Worm (Caenorhabditis elegans): ENCODE results near the gene plpp-1.2.

plpp-1.2 gene

ce11 chrII:6491817-6492452, 6.7 kb downstream of the plpp-1.2 start, which contains the start of the genes T28D9.11 and T28D9.1 (continued):
- 0 out of 2 replicates have a peak, but pooled peaks have one; percentile 40 for TF ChIP-seq T26A8.4 (GFP tag; IDR thresholded peaks at IDR 0.05)
- TF ChIP-seq lsy-2 (tag; optimal IDR thresholded peaks at IDR 0.05): peak; percentile 70 to 77
- TF ChIP-seq nhr-111 (GFP tag; optimal IDR thresholded peaks at IDR 0.05): no peak
- peak; percentile 73 for TF ChIP-seq ctbp-1 (GFP tag; IDR thresholded peaks at IDR 0.05)
- peak; percentile 81 for TF ChIP-seq hmg-1.1 (GFP tag; IDR thresholded peaks at IDR 0.05)
- TF ChIP-seq nhr-48 (tag; optimal IDR thresholded peaks at IDR 0.05): peak; percentile 8
- no peak for TF ChIP-seq Y75B8A.6 (GFP tag; IDR thresholded peaks at IDR 0.05)
- TF ChIP-seq rbr-2 (tag; optimal IDR thresholded peaks at IDR 0.05): peak; percentile 64
- TF ChIP-seq ceh-32 (tag; optimal IDR thresholded peaks at IDR 0.05; ENCODE audit: poor library complexity): no peak
- peak; percentile 77 for TF ChIP-seq hlh-11 (tag; optimal IDR thresholded peaks at IDR 0.05)
- peak; percentile 41; the same call in 1 of the 2 replicates for TF ChIP-seq vab-7 (GFP tag; IDR thresholded peaks at IDR 0.05)
- TF ChIP-seq dpl-1 (GFP tag; optimal IDR thresholded peaks at IDR 0.05): peak; percentile 44
- TF ChIP-seq nhr-6 (tag; optimal IDR thresholded peaks at IDR 0.05): no peak
- peak; percentile 69 for TF ChIP-seq mxl-3 (GFP tag; optimal IDR thresholded peaks at IDR 0.05)
- 0 out of 2 replicates have a peak, but pooled peaks have one; percentile 23 for TF ChIP-seq snpc-1.2 (GFP tag; IDR thresholded peaks at IDR 0.05)
- TF ChIP-seq hlh-30 (tag; optimal IDR thresholded peaks at IDR 0.05; ENCODE audit: insufficient read depth): peak; percentile 22
- peak in 1 of 2 experiments; percentile 58 for TF ChIP-seq hif-1 (tag; optimal IDR thresholded peaks at IDR 0.05)
- TF ChIP-seq daf-16 (GFP tag; optimal IDR thresholded peaks at IDR 0.05): no peak
- TF ChIP-seq daf-16 (tag; optimal IDR thresholded peaks at IDR 0.05): no peak
- peak; percentile 28; the same call in 1 of the 2 replicates for TF ChIP-seq dmd-6 (GFP tag; IDR thresholded peaks at IDR 0.05)
- TF ChIP-seq lin-38 (GFP tag; IDR thresholded peaks at IDR 0.05): peak; percentile 44
- no peak for TF ChIP-seq dve-1 (tag; optimal IDR thresholded peaks at IDR 0.05; ENCODE audit: insufficient read depth)
- TF ChIP-seq F37D6.2 (tag; optimal IDR thresholded peaks at IDR 0.05): peak; percentile 71
- TF ChIP-seq dmd-9 (GFP tag; IDR thresholded peaks at IDR 0.05): no peak
- peak; percentile 85 for TF ChIP-seq mep-1 (tag; optimal IDR thresholded peaks at IDR 0.05)
- peak; percentile 77 for TF ChIP-seq fkh-10 (GFP tag; optimal IDR thresholded peaks at IDR 0.05)
- TF ChIP-seq F44E2.7 (GFP tag; IDR thresholded peaks at IDR 0.05): 0 out of 2 replicates have a peak, but pooled peaks have one; percentile 56
- peak; percentile 63 for TF ChIP-seq ceh-20 (GFP tag; IDR thresholded peaks at IDR 0.05)
- 0 out of 2 replicates have a peak, but pooled peaks have one; percentile 35 for TF ChIP-seq D1046.2 (GFP tag; IDR thresholded peaks at IDR 0.05)
- no peak for TF ChIP-seq ceh-44 (GFP tag; IDR thresholded peaks at IDR 0.05)
- peak; percentile 71 for TF ChIP-seq lim-7 (GFP tag; IDR thresholded peaks at IDR 0.05)
- TF ChIP-seq mdt-29 (GFP tag; IDR thresholded peaks at IDR 0.05): no peak

ce11 chrII:6493139-6493538, 7.9 kb downstream of the plpp-1.2 start:
- TF ChIP-seq hlh-11 (tag; optimal IDR thresholded peaks at IDR 0.05) (no peak), daf-8 (GFP tag; IDR thresholded peaks at IDR 0.05) (no peak), fkh-10 (GFP tag; optimal IDR thresholded peaks at IDR 0.05) (no peak), arid-1 (GFP tag; conservative IDR thresholded peaks at IDR 0.05) (no peak), ces-1 (GFP tag; optimal IDR thresholded peaks at IDR 0.05) (no peak), gei-8 (GFP tag; optimal IDR thresholded peaks at IDR 0.05) (no peak), hmg-1.1 (GFP tag; IDR thresholded peaks at IDR 0.05) (no peak), F37D6.2 (tag; optimal IDR thresholded peaks at IDR 0.05) (no peak), lin-38 (GFP tag; IDR thresholded peaks at IDR 0.05) (no peak), nhr-42 (GFP tag; IDR thresholded peaks at IDR 0.05) (no peak), ztf-7 (tag; optimal IDR thresholded peaks at IDR 0.05) (no peak), lin-15B (tag; optimal IDR thresholded peaks at IDR 0.05) (no peak), zfp-3 (GFP tag; conservative IDR thresholded peaks at IDR 0.05) (no peak)

Data from whole organism, L4 larva.